Worm (Caenorhabditis elegans) whole organism, L2 larva: ENCODE measurements around the gene F27E5.3.

ENCODE experiments used
- C34F6.9 ChIP-seq: fragments of 150-350 bp; optimal IDR thresholded peaks from 2 replicates; lab custom pipeline; 2014; ENCODE audit warnings: missing biosample characterization, missing genetic modification characterization
- F13H6.1 ChIP-seq: sonication (generic microtip); optimal IDR thresholded peaks from 2 replicates; lab custom pipeline; 2016; ENCODE audit warnings: missing genetic modification characterization, missing compliant biosample characterization
- aly-2 ChIP-seq: fragments of 150-350 bp; optimal IDR thresholded peaks from 2 replicates; lab custom pipeline; 2014; ENCODE audit warnings: missing biosample characterization, missing genetic modification characterization
- ama-1 ChIP-seq: fragments of 150-350 bp; optimal IDR thresholded peaks from 2 replicates; lab custom pipeline; 2018; ENCODE audit warnings: inconsistent platforms
- blmp-1 ChIP-seq: sonication (generic microtip); optimal IDR thresholded peaks from 2 replicates; lab custom pipeline; 2017; ENCODE audit warnings: missing genetic modification characterization, mild to moderate bottlenecking, missing compliant biosample characterization, antibody characterized with exemption, moderate library complexity; ENCODE audit not compliant: insufficient read depth
- ceh-16 ChIP-seq: fragments of 150-350 bp; optimal IDR thresholded peaks from 2 replicates; lab custom pipeline; 2014; ENCODE audit warnings: missing biosample characterization, missing genetic modification characterization
- ceh-82 ChIP-seq: fragments of 150-350 bp; optimal IDR thresholded peaks from 2 replicates; lab custom pipeline; 2014; ENCODE audit warnings: missing biosample characterization, missing genetic modification characterization
- crh-2 ChIP-seq: sonication (generic microtip); optimal IDR thresholded peaks from 2 replicates; lab custom pipeline; 2017; ENCODE audit warnings: missing biosample characterization, missing genetic modification characterization
- dmd-4 ChIP-seq: sonication (generic microtip); optimal IDR thresholded peaks from 2 replicates; lab custom pipeline; 2017; ENCODE audit warnings: missing biosample characterization, missing genetic modification characterization
- egl-27 ChIP-seq: sonication (generic microtip); optimal IDR thresholded peaks from 3 replicates; lab custom pipeline; 2017; ENCODE audit warnings: missing biosample characterization, missing genetic modification reagents, missing genetic modification characterization
- elt-1 ChIP-seq: fragments of 150-350 bp; optimal IDR thresholded peaks from 2 replicates; lab custom pipeline; 2014; ENCODE audit warnings: missing biosample characterization, missing genetic modification characterization
- elt-3 ChIP-seq: sonication (generic microtip); optimal IDR thresholded peaks from 2 replicates; lab custom pipeline; 2017; ENCODE audit warnings: missing biosample characterization, missing genetic modification characterization
- fos-1 ChIP-seq: fragments of 150-350 bp; optimal IDR thresholded peaks from 2 replicates; lab custom pipeline; 2014; ENCODE audit warnings: missing biosample characterization, missing genetic modification characterization
- gmeb-1 ChIP-seq: fragments of 150-350 bp; optimal IDR thresholded peaks from 2 replicates; lab custom pipeline; 2014; ENCODE audit warnings: missing biosample characterization, missing genetic modification characterization
- lin-11 ChIP-seq: fragments of 150-350 bp; sonication (generic microtip); optimal IDR thresholded peaks from 2 replicates; lab custom pipeline; 2014; ENCODE audit warnings: missing biosample characterization, missing genetic modification characterization, inconsistent platforms, mixed read lengths
- lin-13 ChIP-seq: fragments of 150-350 bp; optimal IDR thresholded peaks from 2 replicates; lab custom pipeline; 2014; ENCODE audit warnings: missing biosample characterization, missing genetic modification reagents, missing genetic modification characterization
- lin-39 ChIP-seq: fragments of 150-350 bp; optimal IDR thresholded peaks from 2 replicates; lab custom pipeline; 2014; ENCODE audit warnings: missing biosample characterization, missing genetic modification reagents, missing genetic modification characterization
- mab-5 ChIP-seq: fragments of 150-350 bp; optimal IDR thresholded peaks from 2 replicates; lab custom pipeline; 2014; ENCODE audit warnings: missing biosample characterization, missing genetic modification characterization
- mdl-1 ChIP-seq, 2 experiments: fragments of 150-350 bp in 1 of 2; sonication (generic microtip) in 1 of 2; optimal IDR thresholded peaks; 2 replicates each; lab custom pipeline; 2017; ENCODE audit warnings: missing biosample characterization in 2 of 2, missing genetic modification characterization in 2 of 2
- nhr-10 ChIP-seq: sonication (generic microtip); optimal IDR thresholded peaks from 2 replicates; lab custom pipeline; 2017; ENCODE audit warnings: missing biosample characterization, missing genetic modification characterization
- nhr-11 ChIP-seq: fragments of 150-350 bp; optimal IDR thresholded peaks from 2 replicates; lab custom pipeline; 2014; ENCODE audit warnings: missing biosample characterization, missing genetic modification characterization
- nhr-12 ChIP-seq: fragments of 150-350 bp; optimal IDR thresholded peaks from 2 replicates; lab custom pipeline; 2014; ENCODE audit warnings: missing biosample characterization, missing genetic modification characterization
- nhr-129 ChIP-seq: fragments of 150-350 bp; optimal IDR thresholded peaks from 2 replicates; lab custom pipeline; 2014; ENCODE audit warnings: missing biosample characterization, missing genetic modification characterization
- nhr-21 ChIP-seq: fragments of 150-350 bp; optimal IDR thresholded peaks from 2 replicates; lab custom pipeline; 2014; ENCODE audit warnings: missing biosample characterization, missing genetic modification characterization
- nhr-237 ChIP-seq: fragments of 150-350 bp; optimal IDR thresholded peaks from 2 replicates; lab custom pipeline; 2014; ENCODE audit warnings: missing biosample characterization, missing genetic modification characterization
- nhr-25 ChIP-seq: fragments of 150-350 bp; sonication (generic microtip); optimal IDR thresholded peaks from 3 replicates; lab custom pipeline; 2014; ENCODE audit warnings: missing biosample characterization, missing genetic modification characterization
- nhr-6 ChIP-seq: fragments of 150-350 bp; optimal IDR thresholded peaks from 2 replicates; lab custom pipeline; 2014; ENCODE audit warnings: missing biosample characterization, missing genetic modification characterization
- nhr-77 ChIP-seq: fragments of 150-350 bp; optimal IDR thresholded peaks from 2 replicates; lab custom pipeline; 2014; ENCODE audit warnings: missing biosample characterization, missing genetic modification characterization
- peb-1 ChIP-seq: fragments of 150-350 bp; optimal IDR thresholded peaks from 2 replicates; lab custom pipeline; 2014; ENCODE audit warnings: missing biosample characterization, missing genetic modification characterization
- sem-4 ChIP-seq: fragments of 150-350 bp; optimal IDR thresholded peaks from 2 replicates; lab custom pipeline; 2014; ENCODE audit warnings: missing biosample characterization, missing genetic modification reagents, missing genetic modification characterization
- sma-3 ChIP-seq: sonication (generic microtip); optimal IDR thresholded peaks from 2 replicates; lab custom pipeline; 2016; ENCODE audit warnings: missing genetic modification reagents, missing genetic modification characterization, missing compliant biosample characterization
- sma-9 ChIP-seq, 2 experiments: fragments of 150-350 bp in 1 of 2; sonication (generic microtip) in 1 of 2; optimal IDR thresholded peaks; 2 replicates each; lab custom pipeline; 2014 to 2016; ENCODE audit warnings: missing genetic modification characterization in 2 of 2, mild to moderate bottlenecking in 1 of 2, missing biosample characterization in 1 of 2, missing compliant biosample characterization in 1 of 2, missing genetic modification reagents in 1 of 2, moderate library complexity in 1 of 2
- snpc-4 ChIP-seq: fragments of 150-350 bp; optimal IDR thresholded peaks from 2 replicates; lab custom pipeline; 2014; ENCODE audit warnings: missing biosample characterization, missing genetic modification characterization
- unc-39 ChIP-seq: fragments of 150-350 bp; optimal IDR thresholded peaks from 2 replicates; lab custom pipeline; 2014; ENCODE audit warnings: missing biosample characterization, missing genetic modification characterization
- unc-55 ChIP-seq: fragments of 150-350 bp; sonication (generic microtip); optimal IDR thresholded peaks from 3 replicates; lab custom pipeline; 2014; ENCODE audit warnings: missing biosample characterization, missing genetic modification reagents, missing genetic modification characterization
- ztf-1 ChIP-seq: fragments of 200-800 bp; sonication (Bioruptor generic); conservative IDR thresholded peaks from 2 replicates; pipeline ENCODE4 v1.3.6; 2022; ENCODE audit warnings: missing genetic modification characterization, missing compliant biosample characterization
- ztf-11 ChIP-seq: sonication (generic microtip); optimal IDR thresholded peaks from 2 replicates; lab custom pipeline; 2017; ENCODE audit warnings: missing biosample characterization, missing genetic modification characterization
- ztf-4 ChIP-seq: fragments of 150-350 bp; optimal IDR thresholded peaks from 2 replicates; lab custom pipeline; 2014; ENCODE audit warnings: missing biosample characterization, missing genetic modification characterization

F27E5.3 gene

DNA sequence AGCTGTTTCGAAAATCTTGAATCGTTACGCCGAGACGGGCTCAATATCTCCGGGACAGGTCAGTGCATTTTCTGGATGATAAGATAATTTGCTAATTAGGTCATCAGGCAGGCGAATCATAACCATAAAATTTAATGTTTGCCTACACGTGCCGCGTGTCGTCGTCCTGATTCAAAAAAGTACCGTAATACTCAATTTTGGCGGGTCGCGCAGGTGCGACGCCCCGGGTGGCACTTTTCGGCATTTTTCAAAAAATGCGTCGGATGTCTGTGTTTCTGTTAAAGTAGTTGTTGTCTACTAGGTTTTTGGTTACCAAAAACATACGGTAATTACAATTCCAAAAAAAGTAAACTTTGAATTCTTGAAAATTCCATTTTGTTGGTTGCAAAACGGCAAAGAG lies 3.5 kb upstream of the F27E5.3 start:
- no peak for TF ChIP-seq aly-2 (tag; lab: Kevin White, UChicago)
- no peak for TF ChIP-seq nhr-10
- no peak for TF ChIP-seq nhr-129 (tag; lab: Kevin White, UChicago)
- TF ChIP-seq fos-1 (tag; lab: Kevin White, UChicago): no peak
- no peak for TF ChIP-seq nhr-6 (tag; lab: Kevin White, UChicago)
- TF ChIP-seq blmp-1 (tag; lab: Kevin White, UChicago): no peak
- no peak for TF ChIP-seq sma-3 (GFP tag; lab: Kevin White, UChicago)
- no peak for TF ChIP-seq unc-39 (tag; lab: Kevin White, UChicago)
- TF ChIP-seq mab-5 (tag; lab: Kevin White, UChicago): no peak
- no peak for TF ChIP-seq ceh-16 (tag; lab: Kevin White, UChicago)
- no peak for TF ChIP-seq ztf-4 (tag; lab: Kevin White, UChicago)
- no peak for TF ChIP-seq nhr-12
- no peak for TF ChIP-seq nhr-237 (tag; lab: Kevin White, UChicago)
- no peak for TF ChIP-seq crh-2

DNA sequence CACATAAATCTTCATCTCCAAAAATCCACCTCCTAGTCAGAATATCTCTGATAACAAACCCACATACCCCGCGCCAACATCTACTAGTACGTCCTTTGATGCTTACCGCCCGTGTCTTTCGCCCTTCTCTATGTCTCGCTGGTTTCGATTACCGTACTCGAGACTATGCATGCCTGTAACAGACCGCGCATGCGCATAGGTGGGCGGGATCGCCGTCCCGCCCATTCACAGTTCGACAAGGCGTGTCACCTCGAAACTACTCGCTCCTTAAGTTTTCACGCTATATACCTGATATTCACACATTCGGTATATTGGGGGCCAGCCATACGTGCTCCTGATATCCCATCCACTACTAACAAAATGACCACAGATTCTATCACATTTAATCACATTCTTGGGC lies 2.5 kb upstream of the F27E5.3 start, which contains the start of gene pax-3:
pax-3 (plus strand) TSS at position 83 of the 400 bp plus-strand sequence.
- no peak for TF ChIP-seq lin-39
- no peak for TF ChIP-seq dmd-4
- TF ChIP-seq elt-1 (tag; lab: Kevin White, UChicago): no peak
- no peak for TF ChIP-seq ztf-1 (GFP tag; lab: Robert Waterston, UW)
- TF ChIP-seq aly-2 (tag; lab: Kevin White, UChicago): no peak
- TF ChIP-seq mdl-1 (tag; optimal IDR thresholded peaks at IDR 0.05; lab: Kevin White, UChicago): no peak
- no peak for TF ChIP-seq fos-1 (tag; lab: Kevin White, UChicago)
- no peak for TF ChIP-seq nhr-129 (tag; lab: Kevin White, UChicago)
- TF ChIP-seq C34F6.9 (tag; lab: Kevin White, UChicago): no peak
- no peak for TF ChIP-seq gmeb-1
- no peak for TF ChIP-seq crh-2
- TF ChIP-seq F13H6.1 (tag; lab: Kevin White, UChicago): no peak
- TF ChIP-seq ceh-82 (tag; lab: Kevin White, UChicago): no peak
- TF ChIP-seq peb-1 (tag; lab: Kevin White, UChicago): no peak
- TF ChIP-seq nhr-21 (tag; lab: Kevin White, UChicago): no peak

DNA sequence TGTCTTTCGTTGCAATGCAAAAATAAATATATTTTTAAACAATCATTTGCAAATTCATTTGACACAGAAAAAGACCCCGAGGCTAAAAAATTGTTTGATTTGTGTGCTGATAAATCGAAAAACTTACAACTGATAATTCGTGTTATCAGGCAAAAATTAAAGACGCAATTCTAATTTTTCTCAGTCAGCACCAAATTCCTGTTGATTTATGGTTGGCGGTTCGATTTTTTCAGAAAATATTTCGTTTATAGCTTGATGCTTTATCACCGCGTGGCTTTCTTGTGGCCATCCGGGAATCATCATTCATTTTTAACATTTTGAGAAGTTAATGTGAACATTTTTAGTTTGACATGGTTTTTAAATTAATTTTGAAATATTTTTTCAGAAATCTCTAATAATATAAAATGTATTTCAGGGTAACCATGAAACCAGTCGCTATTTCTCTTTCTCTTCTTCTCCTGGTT lies 4.8 kb downstream of the F27E5.3 start, which contains the start of gene asah-2:
asah-2 (plus strand) TSS at position 414 of the 464 bp plus-strand sequence.
- TF ChIP-seq sma-9 (GFP tag; optimal IDR thresholded peaks at IDR 0.05; lab: Kevin White, UChicago) (peak; percentile 25), sma-9 (tag; optimal IDR thresholded peaks at IDR 0.05; lab: Kevin White, UChicago) (no peak), gmeb-1 (no peak), fos-1 (tag; lab: Kevin White, UChicago) (peak; percentile 88), lin-13 (no peak), nhr-21 (tag; lab: Kevin White, UChicago) (no peak), nhr-237 (tag; lab: Kevin White, UChicago) (no peak), mdl-1 (tag; optimal IDR thresholded peaks at IDR 0.05; lab: Kevin White, UChicago) (no peak)

DNA sequence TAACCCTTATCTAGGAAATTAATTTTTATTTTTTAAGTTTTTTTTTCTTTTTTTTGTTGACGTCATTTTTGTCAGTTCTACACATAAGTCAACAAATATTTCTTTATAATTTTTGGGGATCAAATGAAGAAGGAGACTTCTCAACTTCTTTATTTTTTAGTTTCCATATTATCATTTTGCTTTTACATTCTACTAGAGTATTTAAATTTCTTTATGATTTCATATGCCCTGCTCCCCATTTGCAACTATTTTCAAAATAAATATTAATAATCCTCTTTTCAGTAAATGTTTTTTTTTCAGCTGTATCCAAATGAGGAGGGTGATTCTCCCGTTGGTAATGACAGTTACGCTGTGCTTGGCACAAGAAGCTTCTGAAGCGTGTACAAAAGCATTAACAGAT lies 6.6 kb downstream of the F27E5.3 start, which contains the start of gene phg-1:
phg-1 (plus strand) TSS at position 301 of the 400 bp plus-strand sequence.
- TF ChIP-seq sma-9 (GFP tag; optimal IDR thresholded peaks at IDR 0.05; lab: Kevin White, UChicago) (no peak), sma-9 (tag; optimal IDR thresholded peaks at IDR 0.05; lab: Kevin White, UChicago) (no peak), nhr-11 (tag; lab: Kevin White, UChicago) (no peak), ama-1 (lab: Kevin White, UChicago) (no peak), nhr-6 (tag; lab: Kevin White, UChicago) (no peak), dmd-4 (no peak), elt-3 (no peak)

DNA sequence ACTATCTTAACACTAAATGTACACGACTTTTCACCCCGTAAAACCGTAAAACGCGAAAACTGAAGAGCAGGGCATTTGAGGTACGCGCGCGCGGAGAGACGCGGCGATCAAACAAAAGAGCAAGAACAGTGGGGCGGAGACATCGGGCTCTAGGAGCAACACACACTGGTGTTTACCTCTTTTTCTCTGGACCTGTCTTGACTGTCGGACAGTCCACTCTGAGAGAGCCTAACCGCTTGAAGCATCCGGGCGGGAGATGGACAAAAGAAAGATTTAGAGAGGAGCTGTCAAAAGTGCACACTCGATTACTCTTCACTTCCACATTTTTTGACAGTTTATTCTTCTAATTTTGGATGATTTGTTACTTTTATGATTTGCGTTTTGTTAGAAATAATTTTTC lies 7.2 kb downstream of the F27E5.3 start:
- TF ChIP-seq nhr-10: no peak
- TF ChIP-seq snpc-4 (tag; lab: Kevin White, UChicago): no peak
- TF ChIP-seq lin-13: no peak
- no peak for TF ChIP-seq blmp-1 (tag; lab: Kevin White, UChicago)
- no peak for TF ChIP-seq gmeb-1
- TF ChIP-seq mdl-1 (tag; optimal IDR thresholded peaks at IDR 0.05; lab: Kevin White, UChicago): no peak
- TF ChIP-seq ztf-11: no peak
- TF ChIP-seq unc-55 (GFP tag; lab: Kevin White, UChicago): no peak
- TF ChIP-seq lin-11 (tag; lab: Kevin White, UChicago): no peak
- no peak for TF ChIP-seq peb-1 (tag; lab: Kevin White, UChicago)
- no peak for TF ChIP-seq sem-4 (tag; lab: Kevin White, UChicago)
- TF ChIP-seq ceh-82 (tag; lab: Kevin White, UChicago): no peak
- no peak for TF ChIP-seq ztf-1 (GFP tag; lab: Robert Waterston, UW)
- no peak for TF ChIP-seq nhr-25 (tag; lab: Kevin White, UChicago)
- no peak for TF ChIP-seq nhr-77 (tag; lab: Kevin White, UChicago)
- TF ChIP-seq lin-39: no peak
- no peak for TF ChIP-seq egl-27
- TF ChIP-seq mab-5 (tag; lab: Kevin White, UChicago): no peak
- no peak for TF ChIP-seq aly-2 (tag; lab: Kevin White, UChicago)
